Fruit fly (Drosophila melanogaster) whole organism, embryonic: Measurements from ENCODE around the gene CG6928.

Experiments used
- Blimp-1 ChIP-seq: fragments of 200-800 bp; sonication (Bioruptor generic); optimal IDR thresholded peaks from 3 replicates; lab custom pipeline; 2018; ENCODE audit warnings: missing biosample characterization, missing genetic modification characterization, mild to moderate bottlenecking, moderate library complexity, missing genetic modification reagents
- CG11560 ChIP-seq: fragments of 200-800 bp; sonication (Bioruptor generic); IDR thresholded peaks from 3 replicates; pipeline ENCODE4 v1.3.6; 2022; ENCODE audit warnings: missing biosample characterization, missing genetic modification characterization
- CG12391 ChIP-seq: fragments of 200-800 bp; sonication (Bioruptor generic); optimal IDR thresholded peaks from 3 replicates; lab custom pipeline; 2018; ENCODE audit warnings: missing biosample characterization, mild to moderate bottlenecking, missing genetic modification characterization, moderate library complexity
- CG13894 ChIP-seq: fragments of 200-800 bp; sonication (Bioruptor generic); optimal IDR thresholded peaks from 3 replicates; lab custom pipeline; 2018; ENCODE audit warnings: missing biosample characterization, mild to moderate bottlenecking, missing genetic modification characterization, moderate library complexity
- CG14441 ChIP-seq: fragments of 200-800 bp; sonication (Bioruptor generic); IDR thresholded peaks from 2 replicates; pipeline ENCODE4 v1.3.6; 2022; ENCODE audit warnings: missing biosample characterization, missing genetic modification characterization
- CG15011 ChIP-seq: fragments of 200-800 bp; sonication (Bioruptor generic); optimal IDR thresholded peaks from 3 replicates; lab custom pipeline; 2018; ENCODE audit warnings: missing biosample characterization, mild to moderate bottlenecking, missing genetic modification characterization
- CG17359 ChIP-seq: fragments of 200-800 bp; sonication (Bioruptor generic); optimal IDR thresholded peaks from 3 replicates; lab custom pipeline; 2018; ENCODE audit warnings: missing biosample characterization, mild to moderate bottlenecking, missing genetic modification characterization, moderate library complexity
- CG17361 ChIP-seq: fragments of 200-800 bp; sonication (Bioruptor generic); IDR thresholded peaks from 3 replicates; pipeline ENCODE4 v1.3.6; 2022; ENCODE audit warnings: missing biosample characterization, missing genetic modification characterization
- CG17568 ChIP-seq: fragments of 200-800 bp; sonication (Bioruptor generic); optimal IDR thresholded peaks from 2 replicates; lab custom pipeline; 2018; ENCODE audit warnings: missing biosample characterization, mild to moderate bottlenecking, missing genetic modification characterization, moderate library complexity
- CG17612 ChIP-seq: fragments of 200-800 bp; sonication (Bioruptor generic); IDR thresholded peaks from 2 replicates; pipeline ENCODE4 v1.3.6; 2022; ENCODE audit warnings: missing biosample characterization, missing genetic modification characterization
- CG18619 ChIP-seq: fragments of 200-800 bp; sonication (Bioruptor generic); optimal IDR thresholded peaks from 3 replicates; lab custom pipeline; 2017; ENCODE audit warnings: missing biosample characterization, mild to moderate bottlenecking, missing genetic modification characterization
- CG31224 ChIP-seq: fragments of 200-800 bp; sonication (Bioruptor generic); IDR thresholded peaks from 2 replicates; pipeline ENCODE4 v1.3.6; 2022; ENCODE audit warnings: missing biosample characterization, missing genetic modification characterization
- CG3838 ChIP-seq: fragments of 200-800 bp; sonication (Bioruptor generic); optimal IDR thresholded peaks from 3 replicates; lab custom pipeline; 2016; ENCODE audit warnings: missing biosample characterization, missing genetic modification characterization
- CG4404 ChIP-seq: fragments of 200-800 bp; sonication (Bioruptor generic); IDR thresholded peaks from 2 replicates; pipeline ENCODE4 v1.3.6; 2022; ENCODE audit warnings: missing biosample characterization, missing genetic modification characterization
- CG4854 ChIP-seq: fragments of 200-800 bp; sonication (Bioruptor generic); optimal IDR thresholded peaks from 2 replicates; lab custom pipeline; 2016; ENCODE audit warnings: missing biosample characterization, missing genetic modification characterization, inconsistent platforms
- CG7357 ChIP-seq: fragments of 200-800 bp; sonication (Bioruptor generic); IDR thresholded peaks from 3 replicates; pipeline ENCODE4 v1.3.6; 2022; ENCODE audit warnings: missing biosample characterization, missing genetic modification characterization
- CG7745 ChIP-seq: fragments of 200-800 bp; sonication (Bioruptor generic); optimal IDR thresholded peaks from 2 replicates; lab custom pipeline; 2018; ENCODE audit warnings: missing biosample characterization, mild to moderate bottlenecking, missing genetic modification characterization, moderate library complexity
- CG8281 ChIP-seq: fragments of 200-800 bp; sonication (Bioruptor generic); optimal IDR thresholded peaks from 2 replicates; lab custom pipeline; 2018; ENCODE audit warnings: missing biosample characterization, mild to moderate bottlenecking, missing genetic modification characterization, moderate library complexity
- CG8765 ChIP-seq: fragments of 200-800 bp; sonication (Bioruptor generic); IDR thresholded peaks from 2 replicates; pipeline ENCODE4 v1.3.6; 2022; ENCODE audit warnings: missing biosample characterization, missing genetic modification characterization
- Dad ChIP-seq: fragments of 200-800 bp; sonication (Bioruptor generic); optimal IDR thresholded peaks from 3 replicates; lab custom pipeline; 2016; ENCODE audit warnings: missing biosample characterization, missing genetic modification characterization
- Deaf1 ChIP-seq: fragments of 200-800 bp; optimal IDR thresholded peaks from 3 replicates; lab custom pipeline; 2019; ENCODE audit warnings: missing biosample characterization, mild to moderate bottlenecking, missing genetic modification characterization, moderate library complexity
- Dll ChIP-seq: fragments of 200-800 bp; sonication (Bioruptor generic); IDR thresholded peaks from 4 replicates; pipeline ENCODE4 v1.3.6; 2022; ENCODE audit warnings: missing biosample characterization, missing genetic modification characterization; ENCODE audit not compliant: partially characterized antibody
- ERR ChIP-seq: fragments of 200-800 bp; sonication (Bioruptor generic); optimal IDR thresholded peaks from 2 replicates; lab custom pipeline; 2016; ENCODE audit warnings: missing biosample characterization, missing genetic modification characterization
- GATAe ChIP-seq: fragments of 200-800 bp; sonication (Bioruptor generic); conservative IDR thresholded peaks from 2 replicates; pipeline ENCODE4 v1.3.6; 2022; ENCODE audit warnings: missing biosample characterization, missing genetic modification characterization
- Gug ChIP-seq: fragments of 200-800 bp; sonication (Bioruptor generic); IDR thresholded peaks from 4 replicates; pipeline ENCODE4 v1.3.6; 2022; ENCODE audit warnings: missing biosample characterization, missing genetic modification characterization
- HLH4C ChIP-seq: fragments of 200-800 bp; sonication (Bioruptor generic); IDR thresholded peaks from 3 replicates; pipeline ENCODE4 v1.3.6; 2022; ENCODE audit warnings: missing biosample characterization, missing genetic modification characterization; ENCODE audit not compliant: partially characterized antibody
- Hand ChIP-seq: fragments of 200-800 bp; sonication (Bioruptor generic); optimal IDR thresholded peaks from 2 replicates; lab custom pipeline; 2017; ENCODE audit warnings: mild to moderate bottlenecking, missing biosample characterization, missing genetic modification reagents, missing genetic modification characterization
- NfI ChIP-seq: fragments of 200-800 bp; sonication (Bioruptor generic); optimal IDR thresholded peaks from 3 replicates; lab custom pipeline; 2018; ENCODE audit warnings: missing biosample characterization, mild to moderate bottlenecking, missing genetic modification characterization, moderate library complexity
- Oli ChIP-seq: fragments of 200-800 bp; sonication (Bioruptor generic); optimal IDR thresholded peaks from 2 replicates; lab custom pipeline; 2018; ENCODE audit warnings: missing biosample characterization, mild to moderate bottlenecking, missing genetic modification characterization, moderate library complexity
- ac ChIP-seq: fragments of 200-800 bp; sonication (Bioruptor generic); optimal IDR thresholded peaks from 3 replicates; lab custom pipeline; 2017; ENCODE audit warnings: missing biosample characterization, mild to moderate bottlenecking, missing genetic modification characterization
- bigmax ChIP-seq: fragments of 200-800 bp; sonication (Bioruptor generic); optimal IDR thresholded peaks from 2 replicates; lab custom pipeline; 2018; ENCODE audit warnings: missing biosample characterization, mild to moderate bottlenecking, missing genetic modification characterization
- cas ChIP-seq: fragments of 200-800 bp; sonication (Bioruptor generic); IDR thresholded peaks from 2 replicates; pipeline ENCODE4 v1.3.6; 2022; ENCODE audit warnings: missing biosample characterization, missing genetic modification characterization
- corto ChIP-seq: fragments of 200-800 bp; sonication (Bioruptor generic); optimal IDR thresholded peaks from 2 replicates; lab custom pipeline; 2016; ENCODE audit warnings: missing biosample characterization, mild to moderate bottlenecking, missing genetic modification characterization, moderate library complexity
- dan ChIP-seq: fragments of 200-800 bp; sonication (Bioruptor generic); IDR thresholded peaks from 2 replicates; pipeline ENCODE4 v1.3.6; 2022; ENCODE audit warnings: missing biosample characterization, missing genetic modification characterization
- danr ChIP-seq: fragments of 200-800 bp; sonication (Bioruptor generic); IDR thresholded peaks from 2 replicates; pipeline ENCODE4 v1.3.6; 2022; ENCODE audit warnings: missing biosample characterization, missing genetic modification characterization
- dmrt99B ChIP-seq: fragments of 200-800 bp; sonication (Bioruptor generic); optimal IDR thresholded peaks from 2 replicates; lab custom pipeline; 2018; ENCODE audit warnings: missing biosample characterization, mild to moderate bottlenecking, missing genetic modification characterization, moderate library complexity
- ems ChIP-seq: fragments of 200-800 bp; sonication (Bioruptor generic); optimal IDR thresholded peaks from 3 replicates; lab custom pipeline; 2016; ENCODE audit warnings: missing biosample characterization, missing genetic modification characterization
- fru ChIP-seq: fragments of >200 bp; optimal IDR thresholded peaks from 2 replicates; lab custom pipeline; 2017
- lab ChIP-seq: fragments of 200-800 bp; sonication (Bioruptor generic); optimal IDR thresholded peaks from 3 replicates; lab custom pipeline; 2017; ENCODE audit warnings: missing biosample characterization, missing genetic modification characterization, mild to moderate bottlenecking, moderate library complexity, missing genetic modification reagents
- lbe ChIP-seq: fragments of 200-800 bp; sonication (Bioruptor generic); optimal IDR thresholded peaks from 2 replicates; lab custom pipeline; 2016; ENCODE audit warnings: missing biosample characterization, mild to moderate bottlenecking, missing genetic modification characterization
- mirr ChIP-seq: fragments of 200-800 bp; sonication (Bioruptor generic); optimal IDR thresholded peaks from 3 replicates; lab custom pipeline; 2018; ENCODE audit warnings: missing biosample characterization, mild to moderate bottlenecking, missing genetic modification characterization
- org-1 ChIP-seq: fragments of 200-800 bp; sonication (Bioruptor generic); optimal IDR thresholded peaks from 2 replicates; lab custom pipeline; 2017; ENCODE audit warnings: missing biosample characterization, missing genetic modification characterization
- phol ChIP-seq: fragments of 200-800 bp; sonication (Bioruptor generic); optimal IDR thresholded peaks from 3 replicates; lab custom pipeline; 2018; ENCODE audit warnings: missing biosample characterization, mild to moderate bottlenecking, missing genetic modification characterization, moderate library complexity
- run ChIP-seq: fragments of 200-800 bp; sonication (Bioruptor generic); optimal IDR thresholded peaks from 3 replicates; lab custom pipeline; 2018; ENCODE audit warnings: missing biosample characterization, mild to moderate bottlenecking, missing genetic modification characterization
- sens-2 ChIP-seq: fragments of 200-800 bp; sonication (Bioruptor generic); IDR thresholded peaks from 2 replicates; pipeline ENCODE4 v1.3.6; 2022; ENCODE audit warnings: missing biosample characterization, missing genetic modification characterization
- so ChIP-seq: fragments of 200-800 bp; sonication (Bioruptor generic); IDR thresholded peaks from 3 replicates; pipeline ENCODE4 v1.3.6; 2022; ENCODE audit warnings: missing biosample characterization, missing genetic modification characterization
- wdn ChIP-seq: fragments of 200-800 bp; sonication (Bioruptor generic); IDR thresholded peaks from 2 replicates; pipeline ENCODE4 v1.3.6; 2022; ENCODE audit warnings: missing biosample characterization, missing genetic modification characterization
- zf30C ChIP-seq: fragments of 200-800 bp; sonication (Bioruptor generic); optimal IDR thresholded peaks from 3 replicates; lab custom pipeline; 2018; ENCODE audit warnings: missing biosample characterization, mild to moderate bottlenecking, missing genetic modification characterization

The CG6928 gene

dm6 chr3L:12056286-12057178 lies 53.6 kb downstream of the CG6928 start (continued):
- TF ChIP-seq GATAe (GFP tag; lab: Robert Waterston, UW) (peak; percentile 73), CG7745 (tag; lab: Kevin White, UChicago) (no peak), CG13894 (no peak), CG18619 (GFP tag; lab: Kevin White, UChicago) (peak; percentile 57), so (GFP tag; lab: Robert Waterston, UW) (peak; percentile 30; the same call in 1 of the 3 replicates), NfI (GFP tag; lab: Kevin White, UChicago) (peak; percentile 8), Blimp-1 (GFP tag; lab: Kevin White, UChicago) (peak; percentile 83), cas (GFP tag; lab: Robert Waterston, UW) (no peak), lab (GFP tag; lab: Kevin White, UChicago) (peak; percentile 68), corto (GFP tag; lab: Kevin White, UChicago) (no peak), ems (GFP tag; lab: Kevin White, UChicago) (peak; percentile 72), fru (lab: Kevin White, UChicago) (no peak), danr (GFP tag; lab: Robert Waterston, UW) (peak; percentile 48; the same call in 1 of the 2 replicates), Gug (GFP tag; lab: Robert Waterston, UW) (peak; percentile 45; the same call in 3 of the 4 replicates), bigmax (GFP tag; lab: Kevin White, UChicago) (no peak), CG17568 (GFP tag; lab: Kevin White, UChicago) (no peak), CG11560 (tag; lab: Robert Waterston, UW) (0 out of 3 replicates have a peak, but pooled peaks have one; percentile 60), Deaf1 (tag; lab: Kevin White, UChicago) (peak; percentile 75), CG17359 (tag; lab: Kevin White, UChicago) (peak; percentile 72), org-1 (GFP tag; lab: Kevin White, UChicago) (peak; percentile 77), wdn (GFP tag; lab: Robert Waterston, UW) (no peak), dan (0 out of 2 replicates have a peak, but pooled peaks have one; percentile 30), dmrt99B (peak; percentile 78), HLH4C (GFP tag; lab: Robert Waterston, UW) (0 out of 3 replicates have a peak, but pooled peaks have one; percentile 16), CG17361 (GFP tag; lab: Robert Waterston, UW) (peak; percentile 88), Dll (GFP tag; lab: Robert Waterston, UW) (peak; percentile 45; the same call in 1 of the 4 replicates), ac (peak; percentile 9), CG7357 (peak; percentile 48; the same call in 1 of the 3 replicates), sens-2 (0 out of 2 replicates have a peak, but pooled peaks have one; percentile 22), run (tag; lab: Kevin White, UChicago) (peak; percentile 54), Oli (tag; lab: Kevin White, UChicago) (peak; percentile 78), CG12391 (tag; lab: Kevin White, UChicago) (peak; percentile 73), CG8281 (no peak), mirr (peak; percentile 29), phol (peak; percentile 85), Dad (peak; percentile 46), CG17612 (no peak), ERR (GFP tag; lab: Kevin White, UChicago) (peak; percentile 24), lbe (GFP tag; lab: Kevin White, UChicago) (no peak), CG4854 (GFP tag; lab: Kevin White, UChicago) (peak; percentile 56), CG31224 (GFP tag; lab: Robert Waterston, UW) (no peak), zf30C (GFP tag; lab: Kevin White, UChicago) (no peak), CG8765 (GFP tag; lab: Robert Waterston, UW) (0 out of 2 replicates have a peak, but pooled peaks have one; percentile 15), CG15011 (GFP tag; lab: Kevin White, UChicago) (peak; percentile 67), CG14441 (GFP tag; lab: Robert Waterston, UW) (peak; percentile 47), CG3838 (GFP tag; lab: Kevin White, UChicago) (no peak), Hand (GFP tag; lab: Kevin White, UChicago) (peak; percentile 27), CG4404 (GFP tag; lab: Robert Waterston, UW) (peak; percentile 69)
